Worm (Caenorhabditis elegans): ENCODE data around the gene srw-136.
"Not testable (repeated sequence)": the region's sequence is repeated elsewhere in the genome, so short reads cannot be mapped to it uniquely, and the experiment has no call there.

srw-136 gene

DNA sequence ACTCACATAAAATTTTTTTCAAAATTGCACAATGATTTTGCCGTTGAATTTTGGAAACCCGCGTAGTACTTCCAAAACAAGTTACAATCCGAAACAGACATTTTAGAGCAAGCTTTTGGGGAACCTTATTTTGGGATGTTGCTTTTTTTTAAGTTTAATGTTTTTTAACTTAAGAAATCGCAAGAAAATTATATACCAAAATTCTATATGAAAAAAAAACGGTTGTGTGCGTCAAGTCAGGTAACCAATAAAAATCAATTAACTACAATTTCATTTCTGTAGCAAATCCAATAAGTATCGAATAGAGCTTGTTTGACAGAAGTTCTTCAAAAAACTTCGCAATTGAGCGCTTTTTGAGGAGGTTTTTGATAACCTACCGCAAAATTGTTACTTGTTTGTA lies 27.0 kb downstream of the srw-136 start, which contains the start of gene srw-117:
srw-117 (minus strand) TSS at position 101 of the 400 bp plus-strand sequence.
- TF ChIP-seq lsy-2 (tag; optimal IDR thresholded peaks at IDR 0.05) (no peak), cnd-1 (tag; optimal IDR thresholded peaks at IDR 0.05) (no peak), unc-62 (GFP tag; optimal IDR thresholded peaks at IDR 0.05) (no peak), elt-1 (tag; optimal IDR thresholded peaks at IDR 0.05; ENCODE audit: borderline replicate concordance, insufficient read depth) (no peak), elt-3 (tag; optimal IDR thresholded peaks at IDR 0.05) (no peak), bed-3 (GFP tag; optimal IDR thresholded peaks at IDR 0.05) (no peak), mab-5 (tag; optimal IDR thresholded peaks at IDR 0.05) (no peak), M03D4.4 (tag; optimal IDR thresholded peaks at IDR 0.05) (no peak), mls-2 (tag; optimal IDR thresholded peaks at IDR 0.05) (no peak), hlh-1 (tag; optimal IDR thresholded peaks at IDR 0.05) (no peak), nhr-2 (tag; optimal IDR thresholded peaks at IDR 0.05) (no peak), zip-8 (tag; optimal IDR thresholded peaks at IDR 0.05) (no peak), pha-4 (tag; optimal IDR thresholded peaks at IDR 0.05) (no peak), ham-2 (GFP tag; optimal IDR thresholded peaks at IDR 0.05) (no peak), blmp-1 (tag; optimal IDR thresholded peaks at IDR 0.05) (no peak)

DNA sequence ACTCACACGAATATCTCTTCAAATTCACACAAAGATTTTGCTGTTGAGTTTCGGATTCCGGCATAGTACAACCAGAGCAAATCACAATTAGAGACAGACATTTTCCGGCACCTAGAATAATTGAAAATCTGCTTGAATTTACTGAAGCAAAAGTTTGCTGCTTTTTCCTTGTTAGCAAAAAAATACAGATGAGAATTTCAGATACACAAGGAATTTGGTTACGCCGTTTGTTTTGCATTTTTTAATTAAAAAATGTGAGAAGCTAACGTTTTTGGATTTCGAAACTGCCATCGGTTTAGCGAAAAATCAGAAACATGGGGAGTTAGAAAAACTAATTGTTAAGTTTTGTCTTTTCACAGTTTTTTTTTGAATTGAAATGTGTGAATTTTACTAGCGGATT lies 30.4 kb downstream of the srw-136 start, which contains the start of gene srw-118:
srw-118 (minus strand) TSS at position 101 of the 400 bp plus-strand sequence.
- TF ChIP-seq lin-32 (GFP tag; optimal IDR thresholded peaks at IDR 0.05) (no peak), tbx-8 (GFP tag; optimal IDR thresholded peaks at IDR 0.05) (no peak), mab-5 (tag; optimal IDR thresholded peaks at IDR 0.05) (no peak), nhr-2 (tag; optimal IDR thresholded peaks at IDR 0.05) (no peak), nhr-76 (tag; optimal IDR thresholded peaks at IDR 0.05) (no peak), nhr-28 (tag; optimal IDR thresholded peaks at IDR 0.05) (no peak), unc-62 (GFP tag; optimal IDR thresholded peaks at IDR 0.05) (no peak), unc-120 (tag; optimal IDR thresholded peaks at IDR 0.05; ENCODE audit: poor library complexity, severe bottlenecking) (no peak), ces-1 (GFP tag; optimal IDR thresholded peaks at IDR 0.05) (no peak), nhr-237 (tag; optimal IDR thresholded peaks at IDR 0.05) (no peak), mls-2 (tag; optimal IDR thresholded peaks at IDR 0.05) (no peak), lin-13 (tag; optimal IDR thresholded peaks at IDR 0.05) (no peak), ham-2 (GFP tag; optimal IDR thresholded peaks at IDR 0.05) (no peak), drap-1 (GFP tag; optimal IDR thresholded peaks at IDR 0.05) (no peak), zip-8 (tag; optimal IDR thresholded peaks at IDR 0.05) (no peak), lsy-2 (tag; optimal IDR thresholded peaks at IDR 0.05) (no peak)

DNA sequence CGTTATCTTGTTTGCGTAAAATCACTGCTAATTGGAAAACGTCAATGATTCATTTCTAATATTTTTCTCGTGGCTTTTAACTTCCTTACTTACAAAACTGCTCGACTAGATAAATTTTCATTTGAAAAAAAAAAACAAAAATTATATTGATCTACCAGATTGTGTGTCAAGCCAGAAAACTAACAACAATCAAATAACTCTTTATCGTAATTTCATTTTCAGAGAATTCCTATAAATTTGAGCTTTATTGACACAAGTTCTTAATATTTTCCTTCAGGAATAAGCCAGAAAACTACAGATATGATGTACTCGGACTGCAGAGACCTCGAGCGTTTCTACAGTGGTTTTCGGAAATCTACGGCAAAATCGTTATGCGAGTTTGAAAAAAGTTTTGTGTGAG lies 34.1 kb downstream of the srw-136 start, which contains the start of gene srw-124:
srw-124 (plus strand) TSS at position 301 of the 400 bp plus-strand sequence.
- no peak for TF ChIP-seq drap-1 (GFP tag; optimal IDR thresholded peaks at IDR 0.05)
- TF ChIP-seq nhr-28 (tag; optimal IDR thresholded peaks at IDR 0.05): no peak
- no peak for TF ChIP-seq sem-2 (GFP tag; optimal IDR thresholded peaks at IDR 0.05)
- no peak for TF ChIP-seq ham-2 (GFP tag; optimal IDR thresholded peaks at IDR 0.05)
- no peak for TF ChIP-seq mls-2 (tag; optimal IDR thresholded peaks at IDR 0.05)
- no peak for TF ChIP-seq unc-62 (GFP tag; optimal IDR thresholded peaks at IDR 0.05)
- TF ChIP-seq mep-1 (tag; optimal IDR thresholded peaks at IDR 0.05): no peak
- no peak for TF ChIP-seq elt-1 (tag; optimal IDR thresholded peaks at IDR 0.05; ENCODE audit: borderline replicate concordance, insufficient read depth)

DNA sequence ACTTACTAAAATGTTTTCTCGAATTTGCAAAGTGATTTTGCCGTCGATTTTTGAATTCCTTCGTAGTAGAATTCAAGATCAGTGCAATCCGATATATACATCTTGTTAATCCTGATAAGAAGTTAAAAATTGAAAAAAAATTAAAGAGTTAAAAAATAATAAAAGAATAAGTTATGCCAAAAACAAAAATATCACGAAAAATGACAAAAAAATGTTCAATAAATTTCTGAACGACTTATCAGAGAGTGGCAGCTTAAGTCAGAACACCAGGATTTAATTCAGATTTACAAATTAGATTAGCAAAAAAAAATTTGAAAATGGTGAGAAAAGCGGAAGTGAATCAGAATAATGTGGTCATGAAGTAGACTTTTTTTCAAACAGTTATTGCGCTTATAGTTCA lies 35.1 kb downstream of the srw-136 start, which contains the start of gene srw-123:
srw-123 (minus strand) TSS at position 101 of the 400 bp plus-strand sequence.
- TF ChIP-seq nhr-28 (tag; optimal IDR thresholded peaks at IDR 0.05); tbx-8 (GFP tag; optimal IDR thresholded peaks at IDR 0.05); nhr-237 (tag; optimal IDR thresholded peaks at IDR 0.05): not testable (repeated sequence)

DNA sequence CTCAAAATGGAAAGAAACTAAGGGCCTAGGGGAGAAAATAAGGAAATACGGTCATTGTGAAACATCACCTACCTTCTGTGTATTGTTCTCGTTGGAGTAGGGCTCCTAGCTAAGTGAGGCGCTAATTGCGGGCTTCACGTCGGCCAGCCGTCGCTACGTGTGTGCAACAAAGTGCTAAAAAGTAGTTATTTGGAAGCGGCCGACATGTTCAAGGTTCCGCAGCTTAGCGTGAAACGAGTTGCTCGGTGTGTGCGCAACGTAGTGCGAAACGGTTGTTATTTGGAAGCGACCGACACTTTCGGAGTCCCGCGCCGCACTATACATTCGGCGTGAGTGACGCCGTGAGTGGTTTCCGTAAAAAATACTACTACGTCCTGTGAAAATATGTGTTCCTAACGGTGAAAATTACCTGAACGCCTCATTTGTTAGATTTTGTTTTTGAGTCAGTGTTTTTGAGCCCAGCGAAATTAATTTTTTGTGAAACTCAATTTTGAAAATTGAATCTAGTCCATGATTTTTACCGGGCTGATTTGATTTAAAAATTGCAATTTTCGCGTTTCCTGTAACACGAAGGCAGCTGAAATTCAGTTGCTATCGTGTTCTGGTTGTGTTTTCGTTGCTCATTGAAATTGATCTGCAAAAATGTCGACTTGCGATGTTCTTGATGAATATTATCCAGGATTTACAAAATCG lies 38.9 kb downstream of the srw-136 start, which contains the start of gene srw-129:
srw-129 (plus strand) TSS at position 643 of the 693 bp plus-strand sequence.
- TF ChIP-seq mab-5 (tag; optimal IDR thresholded peaks at IDR 0.05): no peak
- TF ChIP-seq snpc-4 (tag; optimal IDR thresholded peaks at IDR 0.05): no peak
- no peak for TF ChIP-seq nhr-28 (tag; optimal IDR thresholded peaks at IDR 0.05)
- no peak for TF ChIP-seq ceh-43 (GFP tag; optimal IDR thresholded peaks at IDR 0.05)
- no peak for TF ChIP-seq lsy-2 (tag; optimal IDR thresholded peaks at IDR 0.05)
- no peak for TF ChIP-seq nhr-12 (tag; optimal IDR thresholded peaks at IDR 0.05)
- TF ChIP-seq nhr-2 (tag; optimal IDR thresholded peaks at IDR 0.05): no peak
- TF ChIP-seq ham-2 (GFP tag; optimal IDR thresholded peaks at IDR 0.05): no peak

All from whole organism, mixed stage, embryonic.